Fruit fly (Drosophila melanogaster) S2 (cell line): ENCODE measurements around the gene htl.

ENCODE experiments used
- CG8478 ChIP-seq: fragments of >200 bp; optimal IDR thresholded peaks from 2 replicates; lab custom pipeline; 2018
- CTCF ChIP-seq, 2 experiments: fragments of >200 bp; optimal IDR thresholded peaks; 2 replicates each; lab custom pipeline; 2018

DNA sequence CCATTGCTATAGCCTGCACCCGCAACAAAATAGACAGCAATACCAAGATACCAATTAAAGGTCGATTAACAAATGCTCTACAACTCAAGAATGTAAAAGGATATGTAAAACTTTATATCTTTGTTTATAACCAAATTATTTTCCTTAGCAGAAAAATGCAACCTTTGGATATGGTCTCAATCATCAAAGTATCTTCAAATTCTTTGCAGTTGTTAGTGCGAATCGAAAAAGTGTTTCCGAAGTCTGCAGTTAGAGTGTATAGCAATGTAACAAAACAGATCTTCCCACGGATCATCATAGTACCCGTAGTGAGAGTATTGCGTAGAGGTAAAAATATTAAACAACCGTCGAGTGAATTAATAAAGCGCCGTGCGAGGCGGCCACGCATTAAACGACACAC lies 26.2 kb downstream of the htl start:
- TF ChIP-seq CG8478 (no peak), CTCF (optimal IDR thresholded peaks at IDR 0.05; lab: Kevin White, UChicago) (no peak)
